Worm (Caenorhabditis elegans) whole organism, L2 larva: ENCODE results near the gene F34D10.4.

Source experiments
- ama-1 ChIP-seq: fragments of 150-350 bp; optimal IDR thresholded peaks from 2 replicates; lab custom pipeline; 2018; ENCODE audit warnings: inconsistent platforms
- ceh-82 ChIP-seq: fragments of 150-350 bp; optimal IDR thresholded peaks from 2 replicates; lab custom pipeline; 2014; ENCODE audit warnings: missing biosample characterization, missing genetic modification characterization
- elt-1 ChIP-seq: fragments of 150-350 bp; optimal IDR thresholded peaks from 2 replicates; lab custom pipeline; 2014; ENCODE audit warnings: missing biosample characterization, missing genetic modification characterization
- elt-3 ChIP-seq: sonication (generic microtip); optimal IDR thresholded peaks from 2 replicates; lab custom pipeline; 2017; ENCODE audit warnings: missing biosample characterization, missing genetic modification characterization
- lin-13 ChIP-seq: fragments of 150-350 bp; optimal IDR thresholded peaks from 2 replicates; lab custom pipeline; 2014; ENCODE audit warnings: missing biosample characterization, missing genetic modification reagents, missing genetic modification characterization
- lsy-2 ChIP-seq, 2 experiments: fragments of 150-350 bp in 1 of 2; sonication (generic microtip) in 1 of 2; optimal IDR thresholded peaks; 2 replicates each; lab custom pipeline; 2014 to 2017; ENCODE audit warnings: missing biosample characterization in 2 of 2, missing genetic modification characterization in 2 of 2
- mdl-1 ChIP-seq, 2 experiments: fragments of 150-350 bp in 1 of 2; sonication (generic microtip) in 1 of 2; optimal IDR thresholded peaks; 2 replicates each; lab custom pipeline; 2017; ENCODE audit warnings: missing biosample characterization in 2 of 2, missing genetic modification characterization in 2 of 2
- nhr-237 ChIP-seq: fragments of 150-350 bp; optimal IDR thresholded peaks from 2 replicates; lab custom pipeline; 2014; ENCODE audit warnings: missing biosample characterization, missing genetic modification characterization
- snpc-4 ChIP-seq: fragments of 150-350 bp; optimal IDR thresholded peaks from 2 replicates; lab custom pipeline; 2014; ENCODE audit warnings: missing biosample characterization, missing genetic modification characterization
- unc-39 ChIP-seq: fragments of 150-350 bp; optimal IDR thresholded peaks from 2 replicates; lab custom pipeline; 2014; ENCODE audit warnings: missing biosample characterization, missing genetic modification characterization
- unc-55 ChIP-seq: fragments of 150-350 bp; sonication (generic microtip); optimal IDR thresholded peaks from 3 replicates; lab custom pipeline; 2014; ENCODE audit warnings: missing biosample characterization, missing genetic modification reagents, missing genetic modification characterization

DNA sequence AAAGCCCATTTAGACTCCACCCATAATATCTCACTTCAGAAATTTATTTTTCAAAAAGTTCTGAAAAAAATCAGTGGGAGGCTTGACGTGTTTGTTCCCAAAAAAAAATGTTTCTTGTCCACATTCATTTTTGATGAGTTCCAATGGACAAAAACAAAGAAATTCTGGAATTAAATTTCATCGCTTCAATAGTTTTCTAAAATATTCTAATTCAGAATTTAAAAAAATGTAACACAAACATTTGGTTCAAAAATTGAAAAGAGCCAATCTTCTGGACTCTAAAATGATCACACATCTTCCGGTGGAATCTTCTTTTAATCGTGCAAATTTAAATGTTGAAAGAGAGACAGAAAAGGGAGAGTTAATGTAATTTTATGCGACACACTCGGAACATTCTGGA is 43.9 kb upstream of the F34D10.4 start:
- TF ChIP-seq unc-39 (tag; lab: Kevin White, UChicago) (no peak), lsy-2 (tag; optimal IDR thresholded peaks at IDR 0.05; lab: Kevin White, UChicago) (no peak), elt-1 (tag; lab: Kevin White, UChicago) (no peak), unc-55 (GFP tag; lab: Kevin White, UChicago) (no peak), mdl-1 (tag; optimal IDR thresholded peaks at IDR 0.05; lab: Kevin White, UChicago) (no peak), lin-13 (GFP tag; lab: Kevin White, UChicago) (no peak), snpc-4 (tag; lab: Kevin White, UChicago) (no peak), nhr-237 (no peak), elt-3 (tag; lab: Kevin White, UChicago) (no peak), ceh-82 (tag; lab: Kevin White, UChicago) (no peak), ama-1 (lab: Kevin White, UChicago) (no peak)
